Fruit fly (Drosophila melanogaster): ENCODE data around the gene Spt7.

Spt7 gene

dm6 chrX:17875695-17876094 lies 25.4 kb downstream of the Spt7 start:
- no peak for TF ChIP-seq Pif1B (GFP tag; optimal IDR thresholded peaks at IDR 0.05)
- TF ChIP-seq EcR (GFP tag; optimal IDR thresholded peaks at IDR 0.05), result no peak
- TF ChIP-seq CG17806 (tag; optimal IDR thresholded peaks at IDR 0.05), result no peak
- no peak for TF ChIP-seq fd96Ca (GFP tag; IDR thresholded peaks at IDR 0.05)
- no peak for TF ChIP-seq CG32121 (GFP tag; IDR thresholded peaks at IDR 0.05)

DNA sequence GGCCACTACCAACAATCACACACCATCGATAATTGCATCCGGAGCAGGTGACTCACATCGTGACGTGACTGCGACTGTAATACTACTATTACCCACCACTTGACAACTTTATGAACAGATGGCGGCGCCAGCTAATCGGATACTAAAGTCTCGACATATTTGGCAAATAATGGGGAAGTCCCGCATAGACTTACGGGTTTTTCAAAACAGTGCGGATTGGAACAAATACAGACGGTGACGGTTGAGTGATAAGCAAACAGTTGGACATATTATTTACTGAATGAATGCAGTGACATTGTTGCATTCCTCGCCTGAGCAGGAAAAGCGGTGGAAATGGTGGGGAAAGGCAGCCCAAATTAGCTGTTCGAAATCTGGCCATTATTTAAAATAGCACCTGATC lies 26.3 kb downstream of the Spt7 start:
- TF ChIP-seq fd96Ca (GFP tag; IDR thresholded peaks at IDR 0.05) (no peak), CG12605 (GFP tag; IDR thresholded peaks at IDR 0.05) (no peak), CG34367 (tag; optimal IDR thresholded peaks at IDR 0.05) (no peak), Pif1A (GFP tag; optimal IDR thresholded peaks at IDR 0.05) (no peak), CG32121 (GFP tag; IDR thresholded peaks at IDR 0.05) (no peak), rn (GFP tag; IDR thresholded peaks at IDR 0.05) (no peak), CG13204 (GFP tag; optimal IDR thresholded peaks at IDR 0.05) (no peak), CG15710 (tag; optimal IDR thresholded peaks at IDR 0.05) (no peak), CG9948 (tag; optimal IDR thresholded peaks at IDR 0.05) (no peak), CG8301 (tag; optimal IDR thresholded peaks at IDR 0.05) (no peak), D1 (tag; optimal IDR thresholded peaks at IDR 0.05) (no peak), Ets98B (GFP tag; IDR thresholded peaks at IDR 0.05) (no peak), CG14655 (GFP tag; optimal IDR thresholded peaks at IDR 0.05) (no peak), CG8159 (tag; optimal IDR thresholded peaks at IDR 0.05) (no peak)

DNA sequence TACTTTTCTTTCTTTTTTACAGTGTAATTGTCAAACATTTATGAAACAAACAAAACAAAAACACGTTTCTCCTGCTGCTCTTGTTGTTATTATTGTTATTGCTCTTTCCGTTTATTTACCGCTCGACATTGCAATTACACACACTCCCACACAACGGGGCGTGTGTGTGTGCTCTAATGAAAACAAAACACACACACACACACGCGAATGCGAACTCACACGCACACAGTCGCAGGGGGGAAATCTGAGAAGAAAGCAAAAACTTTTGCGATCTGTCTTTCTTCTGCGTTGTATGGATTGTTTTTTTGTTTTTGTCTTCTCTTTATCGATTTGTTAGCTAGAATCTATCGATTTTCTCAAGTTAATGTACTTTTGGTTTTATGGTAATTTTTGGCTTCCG lies 27.7 kb downstream of the Spt7 start:
- TF ChIP-seq CG15710 (tag; optimal IDR thresholded peaks at IDR 0.05) (no peak), CG8301 (tag; optimal IDR thresholded peaks at IDR 0.05) (no peak), CG8159 (tag; optimal IDR thresholded peaks at IDR 0.05) (no peak), CG14655 (GFP tag; optimal IDR thresholded peaks at IDR 0.05) (no peak), D1 (tag; optimal IDR thresholded peaks at IDR 0.05) (no peak), Pif1A (GFP tag; optimal IDR thresholded peaks at IDR 0.05) (no peak), CG4496 (GFP tag; IDR thresholded peaks at IDR 0.05) (0 out of 3 replicates have a peak, but pooled peaks have one; percentile 26), CG12605 (GFP tag; IDR thresholded peaks at IDR 0.05) (no peak)

DNA sequence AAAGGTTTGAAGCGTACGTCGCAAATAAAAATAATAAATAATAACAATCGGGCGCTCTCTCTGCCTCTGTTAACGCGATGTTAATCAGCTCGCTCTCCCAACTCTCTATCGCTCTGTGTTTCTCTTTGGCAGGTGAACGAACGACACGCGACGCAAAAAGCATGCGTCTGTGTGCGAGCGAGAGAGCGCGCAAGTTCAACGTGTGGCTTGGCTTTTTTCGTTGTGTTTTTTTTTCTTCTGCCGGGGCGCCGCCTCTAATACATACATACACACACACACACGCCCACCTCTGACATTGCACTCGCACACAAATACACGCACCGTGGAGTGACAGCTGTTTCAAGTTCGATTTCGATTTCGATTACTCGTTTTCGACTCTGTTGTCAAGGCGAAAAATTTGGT lies 28.4 kb downstream of the Spt7 start:
- peak; percentile 73 for TF ChIP-seq Ets98B (GFP tag; IDR thresholded peaks at IDR 0.05)
- no peak for TF ChIP-seq CG14655 (GFP tag; optimal IDR thresholded peaks at IDR 0.05)
- TF ChIP-seq EcR (GFP tag; optimal IDR thresholded peaks at IDR 0.05), result peak; percentile 98
- TF ChIP-seq CG17806 (tag; optimal IDR thresholded peaks at IDR 0.05), result no peak
- TF ChIP-seq gl (tag; optimal IDR thresholded peaks at IDR 0.05), result peak; percentile 59
- no peak for TF ChIP-seq CG8159 (tag; optimal IDR thresholded peaks at IDR 0.05)
- TF ChIP-seq CG8301 (tag; optimal IDR thresholded peaks at IDR 0.05), result no peak
- TF ChIP-seq CG12605 (GFP tag; IDR thresholded peaks at IDR 0.05), result peak; percentile 83
- peak; percentile 40; the same call in 1 of the 2 replicates for TF ChIP-seq CG32121 (GFP tag; IDR thresholded peaks at IDR 0.05)
- TF ChIP-seq CG4496 (GFP tag; IDR thresholded peaks at IDR 0.05), result peak; percentile 80
- TF ChIP-seq Snoo (tag; optimal IDR thresholded peaks at IDR 0.05), result peak; percentile 17
- TF ChIP-seq Pif1B (GFP tag; optimal IDR thresholded peaks at IDR 0.05), result no peak
- 0 out of 2 replicates have a peak, but pooled peaks have one; percentile 8 for TF ChIP-seq rn (GFP tag; IDR thresholded peaks at IDR 0.05)
- peak; percentile 31 for TF ChIP-seq CG34367 (tag; optimal IDR thresholded peaks at IDR 0.05)
- TF ChIP-seq fd96Ca (GFP tag; IDR thresholded peaks at IDR 0.05), result peak; percentile 38; the same call in 1 of the 3 replicates
- no peak for TF ChIP-seq CG15710 (tag; optimal IDR thresholded peaks at IDR 0.05)
- TF ChIP-seq D1 (tag; optimal IDR thresholded peaks at IDR 0.05), result no peak
- no peak for TF ChIP-seq CG10348 (GFP tag; IDR thresholded peaks at IDR 0.05)
- peak; percentile 50 for TF ChIP-seq CG13204 (GFP tag; optimal IDR thresholded peaks at IDR 0.05)
- TF ChIP-seq Pif1A (GFP tag; optimal IDR thresholded peaks at IDR 0.05), result peak; percentile 5
- TF ChIP-seq CG9948 (tag; optimal IDR thresholded peaks at IDR 0.05), result no peak

DNA sequence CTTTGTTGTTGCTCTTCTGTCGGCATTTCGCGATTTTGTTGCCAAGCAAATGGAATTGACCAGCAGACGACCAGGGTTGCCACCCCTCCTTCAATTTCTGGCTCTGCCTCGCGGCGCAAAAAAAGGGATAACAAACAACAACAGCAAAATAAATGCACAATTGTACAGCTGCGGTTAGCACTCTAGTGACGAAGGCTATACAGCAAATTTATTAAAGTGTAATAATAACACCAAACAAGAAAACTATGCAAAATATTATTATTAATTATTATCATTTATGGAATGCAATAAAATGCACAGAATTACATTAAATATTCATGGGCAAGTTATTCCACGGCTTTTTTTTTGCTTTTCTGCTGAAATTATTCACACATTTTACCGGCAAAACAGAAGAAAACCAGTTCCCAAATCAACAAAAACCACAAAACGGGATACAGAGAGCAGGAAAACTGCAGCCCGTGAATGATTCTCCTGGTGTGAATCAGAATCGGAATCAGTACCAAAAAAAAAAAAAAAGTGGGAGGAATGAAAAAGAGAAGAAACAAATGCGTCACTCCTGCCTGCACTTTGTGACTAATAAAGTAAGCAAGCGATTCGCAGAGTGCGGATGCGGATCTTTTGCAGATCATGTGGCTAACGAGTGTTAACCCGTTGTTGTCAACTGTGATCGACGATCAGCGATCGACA lies 29.1 kb downstream of the Spt7 start:
- TF ChIP-seq CG17806 (tag; optimal IDR thresholded peaks at IDR 0.05) (peak; percentile 53), gl (tag; optimal IDR thresholded peaks at IDR 0.05) (peak; percentile 39), CG8301 (tag; optimal IDR thresholded peaks at IDR 0.05) (peak; percentile 38), fd96Ca (GFP tag; IDR thresholded peaks at IDR 0.05) (no peak), EcR (GFP tag; optimal IDR thresholded peaks at IDR 0.05) (peak; percentile 14), CG8159 (tag; optimal IDR thresholded peaks at IDR 0.05) (peak; percentile 72), Pif1B (GFP tag; optimal IDR thresholded peaks at IDR 0.05) (peak; percentile 69), CG4496 (GFP tag; IDR thresholded peaks at IDR 0.05) (no peak; the same call in 2 of the 3 replicates), CG14655 (GFP tag; optimal IDR thresholded peaks at IDR 0.05) (peak; percentile 70), CG34367 (tag; optimal IDR thresholded peaks at IDR 0.05) (peak; percentile 19), Ets98B (GFP tag; IDR thresholded peaks at IDR 0.05) (no peak; the same call in 1 of the 2 replicates), Snoo (tag; optimal IDR thresholded peaks at IDR 0.05) (peak; percentile 49), CG10348 (GFP tag; IDR thresholded peaks at IDR 0.05) (no peak), CG12605 (GFP tag; IDR thresholded peaks at IDR 0.05) (no peak), CG9948 (tag; optimal IDR thresholded peaks at IDR 0.05) (peak; percentile 49), CG13204 (GFP tag; optimal IDR thresholded peaks at IDR 0.05) (peak; percentile 57), CG32121 (GFP tag; IDR thresholded peaks at IDR 0.05) (no peak), Pif1A (GFP tag; optimal IDR thresholded peaks at IDR 0.05) (peak; percentile 8), CG15710 (tag; optimal IDR thresholded peaks at IDR 0.05) (peak; percentile 61), rn (GFP tag; IDR thresholded peaks at IDR 0.05) (no peak), D1 (tag; optimal IDR thresholded peaks at IDR 0.05) (peak; percentile 35)
